Worm (Caenorhabditis elegans): ENCODE data around the gene Y62F5A.9.

Y62F5A.9 gene

ce11 chrII:11569213-11569868, 30.7 kb upstream of the Y62F5A.9 start, which contains the start of the genes F54D5.23 and F54D5.4:
F54D5.23 (minus strand) TSS chrII:11569287.
F54D5.4 (plus strand) TSS chrII:11569818.
- TF ChIP-seq unc-86 (tag; optimal IDR thresholded peaks at IDR 0.05) (no peak), hlh-15 (tag; optimal IDR thresholded peaks at IDR 0.05) (no peak), nhr-232 (tag; optimal IDR thresholded peaks at IDR 0.05) (no peak), F13H6.1 (tag; optimal IDR thresholded peaks at IDR 0.05) (no peak), gmeb-2 (tag; optimal IDR thresholded peaks at IDR 0.05) (no peak), nhr-11 (tag; optimal IDR thresholded peaks at IDR 0.05) (no peak), ets-4 (tag; optimal IDR thresholded peaks at IDR 0.05) (no peak), hlh-6 (tag; optimal IDR thresholded peaks at IDR 0.05) (no peak), tbx-2 (tag; optimal IDR thresholded peaks at IDR 0.05) (no peak), T23F11.4 (GFP tag; optimal IDR thresholded peaks at IDR 0.05) (no peak), nfya-1 (tag; optimal IDR thresholded peaks at IDR 0.05) (no peak), ceh-48 (tag; optimal IDR thresholded peaks at IDR 0.05) (no peak), rnt-1 (tag; optimal IDR thresholded peaks at IDR 0.05) (no peak), pax-1 (tag; optimal IDR thresholded peaks at IDR 0.05) (no peak), lin-11 (tag; optimal IDR thresholded peaks at IDR 0.05) (no peak), ceh-6 (GFP tag; optimal IDR thresholded peaks at IDR 0.05) (no peak), pha-4 (tag; optimal IDR thresholded peaks at IDR 0.05) (no peak), ceh-18 (tag; optimal IDR thresholded peaks at IDR 0.05) (no peak), pat-9 (tag; optimal IDR thresholded peaks at IDR 0.05) (no peak)

ce11 chrII:11568670-11569069, 30.0 kb upstream of the Y62F5A.9 start:
- TF ChIP-seq ceh-18 (tag; optimal IDR thresholded peaks at IDR 0.05) (no peak), ceh-24 (tag; optimal IDR thresholded peaks at IDR 0.05) (no peak), sox-2 (GFP tag; IDR thresholded peaks at IDR 0.05) (no peak), mec-3 (tag; optimal IDR thresholded peaks at IDR 0.05; ENCODE audit: borderline replicate concordance) (no peak), madf-2 (tag; optimal IDR thresholded peaks at IDR 0.05) (no peak), syd-9 (tag; optimal IDR thresholded peaks at IDR 0.05) (no peak), ceh-14 (tag; optimal IDR thresholded peaks at IDR 0.05) (no peak), elt-4 (tag; optimal IDR thresholded peaks at IDR 0.05) (no peak), ama-1 (optimal IDR thresholded peaks at IDR 0.05) (no peak), dmd-4 (tag; optimal IDR thresholded peaks at IDR 0.05; ENCODE audit: borderline replicate concordance) (no peak), unc-42 (tag; optimal IDR thresholded peaks at IDR 0.05) (no peak), ceh-45 (GFP tag; IDR thresholded peaks at IDR 0.05) (no peak), ttx-3 (tag; optimal IDR thresholded peaks at IDR 0.05) (no peak), ceh-9 (tag; optimal IDR thresholded peaks at IDR 0.05) (no peak), pat-9 (tag; optimal IDR thresholded peaks at IDR 0.05) (no peak), tbx-7 (tag; optimal IDR thresholded peaks at IDR 0.05) (no peak)

ce11 chrII:11566970-11567711, 28.5 kb upstream of the Y62F5A.9 start, which contains the start of gene F54D5.5:
F54D5.5 (minus strand) TSS chrII:11567020.
- TF ChIP-seq pros-1 (tag; optimal IDR thresholded peaks at IDR 0.05) = peak; percentile 17
- TF ChIP-seq rnt-1 (tag; optimal IDR thresholded peaks at IDR 0.05) = peak; percentile 58
- TF ChIP-seq dmd-4 (tag; optimal IDR thresholded peaks at IDR 0.05; ENCODE audit: borderline replicate concordance) = peak; percentile 33
- peak; percentile 76 for TF ChIP-seq ceh-14 (tag; optimal IDR thresholded peaks at IDR 0.05)
- TF ChIP-seq hlh-15 (tag; optimal IDR thresholded peaks at IDR 0.05) = no peak
- peak; percentile 9 for TF ChIP-seq tbx-7 (tag; optimal IDR thresholded peaks at IDR 0.05)
- no peak for TF ChIP-seq nhr-232 (tag; optimal IDR thresholded peaks at IDR 0.05)
- TF ChIP-seq nhr-11 (tag; optimal IDR thresholded peaks at IDR 0.05) = no peak
- TF ChIP-seq ceh-34 (tag; optimal IDR thresholded peaks at IDR 0.05) = peak; percentile 68
- TF ChIP-seq ceh-31 (tag; optimal IDR thresholded peaks at IDR 0.05) = peak; percentile 89
- TF ChIP-seq ref-2 (tag; optimal IDR thresholded peaks at IDR 0.05) = peak; percentile 66
- peak; percentile 87 for TF ChIP-seq unc-42 (tag; optimal IDR thresholded peaks at IDR 0.05)
- TF ChIP-seq nfya-1 (tag; optimal IDR thresholded peaks at IDR 0.05) = peak; percentile 82
- TF ChIP-seq ceh-30 (tag; optimal IDR thresholded peaks at IDR 0.05) = no peak
- peak; percentile 34 for TF ChIP-seq sdc-2 (tag; optimal IDR thresholded peaks at IDR 0.05)
- peak; percentile 59 for TF ChIP-seq hlh-30 (tag; optimal IDR thresholded peaks at IDR 0.05; ENCODE audit: insufficient read depth)
- TF ChIP-seq fkh-6 (tag; optimal IDR thresholded peaks at IDR 0.05) = no peak
- TF ChIP-seq tbx-2 (tag; optimal IDR thresholded peaks at IDR 0.05) = peak; percentile 77
- no peak for TF ChIP-seq K02D7.2 (tag; optimal IDR thresholded peaks at IDR 0.05)
- no peak for TF ChIP-seq gmeb-2 (tag; optimal IDR thresholded peaks at IDR 0.05)
